Comparison of ENCODE assay signal across 2 worm cellular contexts in the genomic region with DNA sequence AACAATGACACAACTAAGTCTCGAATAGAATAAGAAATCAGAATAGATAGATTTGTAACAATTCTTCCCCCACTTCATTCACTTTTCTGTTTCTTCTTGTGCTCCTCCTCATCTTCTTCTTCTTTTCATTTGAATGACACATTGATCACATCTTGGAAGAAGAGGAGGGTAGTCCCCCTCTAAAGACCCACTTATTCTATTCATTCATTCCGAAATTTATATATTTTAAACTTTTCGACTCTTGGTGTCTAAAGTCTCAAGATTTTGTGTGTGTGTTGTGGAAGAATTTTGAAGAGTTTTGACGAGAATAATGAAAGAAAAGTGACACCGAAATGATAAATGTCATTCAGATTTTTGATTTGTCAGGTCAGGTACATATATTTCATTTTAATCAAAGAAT.
TF ChIP-seq lines count a peak whose summit lies in the region.

No protein-coding gene starts in this region.

TF ChIP-seq in whole organism, late embryonic, 69 proteins besides CTCF, POLR2A, EP300 and RAD21:
- no peak for TF ChIP-seq odd-2 (tag; optimal IDR thresholded peaks at IDR 0.05; lab: Kevin White, UChicago)
- peak; percentile 74 for TF ChIP-seq unc-55 (GFP tag; optimal IDR thresholded peaks at IDR 0.05; lab: Kevin White, UChicago)
TF ChIP-seq in whole organism, late embryonic: peak in this region for 1.

TF ChIP-seq in whole organism, mixed stage, embryonic, 35 proteins besides CTCF, POLR2A, EP300 and RAD21:
- TF ChIP-seq ham-2 (GFP tag; optimal IDR thresholded peaks at IDR 0.05; lab: Kevin White, UChicago) (no peak), lin-32 (GFP tag; optimal IDR thresholded peaks at IDR 0.05; lab: Kevin White, UChicago) (no peak), mab-5 (tag; optimal IDR thresholded peaks at IDR 0.05; lab: Kevin White, UChicago) (no peak), unc-62 (GFP tag; optimal IDR thresholded peaks at IDR 0.05; lab: Kevin White, UChicago) (peak; percentile 64), ces-1 (GFP tag; optimal IDR thresholded peaks at IDR 0.05; lab: Kevin White, UChicago) (peak; percentile 13), lsy-2 (tag; optimal IDR thresholded peaks at IDR 0.05; lab: Kevin White, UChicago) (no peak), unc-120 (tag; optimal IDR thresholded peaks at IDR 0.05; lab: Kevin White, UChicago; ENCODE audit: poor library complexity, severe bottlenecking) (peak; percentile 30)
